Worm (Caenorhabditis elegans): ENCODE measurements around the gene egas-2.

ce11 chrV:18639074-18639473 is 11.1 kb upstream of the egas-2 start:
- TF ChIP-seq nhr-12 (tag; optimal IDR thresholded peaks at IDR 0.05), result no peak
- TF ChIP-seq ama-1 (optimal IDR thresholded peaks at IDR 0.05), result no peak

Measured in whole organism, L2 larva.